Fruit fly (Drosophila melanogaster): Measurements from ENCODE around the gene CASK.

DNA sequence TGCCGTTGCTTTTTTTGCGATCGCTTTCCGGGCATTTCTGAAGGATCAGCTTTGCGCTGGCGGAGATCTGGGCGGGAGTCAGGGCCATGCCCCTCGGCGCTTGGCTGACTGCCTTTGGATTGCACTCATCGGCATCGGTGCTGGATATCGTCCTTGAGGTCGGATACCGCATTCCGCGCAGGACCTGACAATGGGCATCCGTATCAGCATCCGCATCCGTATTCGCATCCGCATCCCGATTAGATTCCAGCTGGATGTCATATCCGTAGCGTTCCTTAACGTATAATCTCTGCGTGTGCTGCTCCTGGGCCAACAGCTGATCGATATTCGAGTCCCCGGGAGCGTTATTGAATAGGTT is 33.0 kb upstream of the CASK start:
- TF ChIP-seq Myc (optimal IDR thresholded peaks at IDR 0.05), result no peak
- no peak for TF ChIP-seq Sin3A (optimal IDR thresholded peaks at IDR 0.05)
